Worm (Caenorhabditis elegans) whole organism, L4 larva: Measurements from ENCODE around the gene lido-2.

Experiments
- F10B5.3 ChIP-seq: sonication (generic microtip); optimal IDR thresholded peaks from 2 replicates; lab custom pipeline; 2016; ENCODE audit warnings: mild to moderate bottlenecking, missing genetic modification characterization, missing compliant biosample characterization
- F26F4.8 ChIP-seq: fragments of 200-800 bp; sonication (Bioruptor generic); conservative IDR thresholded peaks from 2 replicates; pipeline ENCODE4 v1.3.6; 2022; ENCODE audit warnings: missing genetic modification characterization, missing compliant biosample characterization
- F37D6.2 ChIP-seq: sonication (generic microtip); optimal IDR thresholded peaks from 2 replicates; lab custom pipeline; 2016; ENCODE audit warnings: mild to moderate bottlenecking, missing genetic modification characterization, missing compliant biosample characterization
- T20F7.1 ChIP-seq: fragments of 200-800 bp; sonication (Bioruptor generic); optimal IDR thresholded peaks from 2 replicates; lab custom pipeline; 2018; ENCODE audit warnings: mild to moderate bottlenecking, missing genetic modification characterization, missing compliant biosample characterization
- Y105C5A.15 ChIP-seq: fragments of 200-800 bp; sonication (Bioruptor generic); IDR thresholded peaks from 2 replicates; pipeline ENCODE4 v1.3.6; 2022; ENCODE audit warnings: missing genetic modification characterization, missing compliant biosample characterization
- Y5F2A.4 ChIP-seq: fragments of 200-800 bp; sonication (Bioruptor generic); optimal IDR thresholded peaks from 2 replicates; lab custom pipeline; 2018; ENCODE audit warnings: mild to moderate bottlenecking, missing genetic modification characterization, missing compliant biosample characterization
- Y75B8A.6 ChIP-seq: fragments of 200-800 bp; sonication (Bioruptor generic); IDR thresholded peaks from 2 replicates; pipeline ENCODE4 v1.3.6; 2022; ENCODE audit warnings: missing genetic modification reagents, missing genetic modification characterization, missing compliant biosample characterization
- ZK337.2 ChIP-seq: fragments of 200-800 bp; sonication (Bioruptor generic); IDR thresholded peaks from 2 replicates; pipeline ENCODE4 v1.3.6; 2022; ENCODE audit warnings: missing genetic modification reagents, missing genetic modification characterization, missing compliant biosample characterization
- ZK546.5 ChIP-seq, 2 experiments: sonication (generic microtip); optimal IDR thresholded peaks; 2 replicates each; lab custom pipeline; 2017; ENCODE audit warnings: missing biosample characterization in 2 of 2, missing genetic modification characterization in 2 of 2
- aha-1 ChIP-seq: fragments of 150-350 bp; peaks from one replicate; lab custom pipeline; 2014; ENCODE audit warnings: missing biosample characterization, missing genetic modification characterization
- aly-2 ChIP-seq: sonication (generic microtip); optimal IDR thresholded peaks from 2 replicates; lab custom pipeline; 2018; ENCODE audit warnings: missing biosample characterization, missing genetic modification characterization
- ama-1 ChIP-seq: fragments of 150-350 bp; optimal IDR thresholded peaks from 2 replicates; lab custom pipeline; 2014; ENCODE audit warnings: inconsistent platforms, mixed read lengths
- ceh-20 ChIP-seq: fragments of 200-800 bp; sonication (Bioruptor generic); IDR thresholded peaks from 2 replicates; pipeline ENCODE4 v1.3.6; 2022; ENCODE audit warnings: missing genetic modification reagents, missing genetic modification characterization, missing compliant biosample characterization
- ceh-44 ChIP-seq: fragments of 200-800 bp; sonication (Bioruptor generic); IDR thresholded peaks from 2 replicates; pipeline ENCODE4 v1.3.6; 2022; ENCODE audit warnings: missing genetic modification reagents, missing genetic modification characterization, missing compliant biosample characterization
- ces-1 ChIP-seq: fragments of 150-350 bp; sonication (generic microtip); optimal IDR thresholded peaks from 4 replicates; lab custom pipeline; 2014; ENCODE audit warnings: missing biosample characterization, missing genetic modification reagents, missing genetic modification characterization
- cey-2 ChIP-seq: sonication (generic microtip); optimal IDR thresholded peaks from 3 replicates; lab custom pipeline; 2017; ENCODE audit warnings: missing genetic modification characterization, mild to moderate bottlenecking, missing compliant biosample characterization, antibody characterized with exemption, borderline replicate concordance; ENCODE audit not compliant: insufficient read depth
- daf-12 ChIP-seq: fragments of 150-350 bp; optimal IDR thresholded peaks from 2 replicates; lab custom pipeline; 2014; ENCODE audit warnings: missing biosample characterization, missing genetic modification reagents, missing genetic modification characterization
- daf-16 ChIP-seq, 3 experiments: sonication (generic microtip); optimal IDR thresholded peaks; 2 replicates each; lab custom pipeline; 2016 to 2017; ENCODE audit warnings: missing genetic modification characterization in 3 of 3, missing genetic modification reagents in 3 of 3, mild to moderate bottlenecking in 2 of 3, missing compliant biosample characterization in 2 of 3, missing biosample characterization in 1 of 3, moderate library complexity in 1 of 3
- daf-19 ChIP-seq: fragments of 200-800 bp; sonication (Bioruptor generic); conservative IDR thresholded peaks from 2 replicates; pipeline ENCODE4 v1.3.6; 2022; ENCODE audit warnings: missing genetic modification characterization, missing compliant biosample characterization
- dmd-9 ChIP-seq: fragments of 200-800 bp; sonication (Bioruptor generic); IDR thresholded peaks from 2 replicates; pipeline ENCODE4 v1.3.6; 2022; ENCODE audit warnings: missing genetic modification reagents, missing genetic modification characterization, missing compliant biosample characterization
- dpl-1 ChIP-seq: fragments of 150-350 bp; optimal IDR thresholded peaks from 2 replicates; lab custom pipeline; 2014; ENCODE audit warnings: missing biosample characterization, missing genetic modification reagents, missing genetic modification characterization
- duxl-1 ChIP-seq: sonication (generic microtip); optimal IDR thresholded peaks from 2 replicates; lab custom pipeline; 2016; ENCODE audit warnings: mild to moderate bottlenecking, missing genetic modification characterization, moderate library complexity, missing compliant biosample characterization; ENCODE audit not compliant: poor library complexity
- dve-1 ChIP-seq: sonication (generic microtip); optimal IDR thresholded peaks from 2 replicates; lab custom pipeline; 2017; ENCODE audit warnings: antibody characterized with exemption, mild to moderate bottlenecking, missing genetic modification characterization, missing compliant biosample characterization; ENCODE audit not compliant: insufficient read depth
- gei-8 ChIP-seq: fragments of 200-800 bp; sonication (Bioruptor generic); optimal IDR thresholded peaks from 2 replicates; lab custom pipeline; 2018; ENCODE audit warnings: mild to moderate bottlenecking, missing genetic modification characterization, missing compliant biosample characterization
- hlh-11 ChIP-seq: fragments of 200-800 bp; sonication (Bioruptor generic); optimal IDR thresholded peaks from 2 replicates; lab custom pipeline; 2018; ENCODE audit warnings: mild to moderate bottlenecking, missing genetic modification characterization, missing compliant biosample characterization
- hlh-30 ChIP-seq: sonication (generic microtip); optimal IDR thresholded peaks from 2 replicates; lab custom pipeline; 2017; ENCODE audit warnings: antibody characterized with exemption, mild to moderate bottlenecking, missing genetic modification characterization, missing compliant biosample characterization; ENCODE audit not compliant: insufficient read depth
- jun-1 ChIP-seq: fragments of 150-350 bp; optimal IDR thresholded peaks from 2 replicates; lab custom pipeline; 2014; ENCODE audit warnings: missing biosample characterization, missing genetic modification reagents, missing genetic modification characterization
- lim-7 ChIP-seq: fragments of 200-800 bp; sonication (Bioruptor generic); IDR thresholded peaks from 2 replicates; pipeline ENCODE4 v1.3.6; 2022; ENCODE audit warnings: missing genetic modification characterization, missing compliant biosample characterization
- lin-1 ChIP-seq: fragments of 200-800 bp; sonication (Bioruptor generic); IDR thresholded peaks from 2 replicates; pipeline ENCODE4 v1.3.6; 2022; ENCODE audit warnings: missing genetic modification reagents, missing genetic modification characterization, missing compliant biosample characterization
- lir-3 ChIP-seq: sonication (generic microtip); optimal IDR thresholded peaks from 2 replicates; lab custom pipeline; 2016; ENCODE audit warnings: mild to moderate bottlenecking, missing genetic modification characterization, missing compliant biosample characterization
- madf-9 ChIP-seq: fragments of 200-800 bp; sonication (Bioruptor generic); conservative IDR thresholded peaks from 2 replicates; pipeline ENCODE4 v1.3.6; 2022; ENCODE audit warnings: missing genetic modification reagents, missing genetic modification characterization, missing compliant biosample characterization
- mdl-1 ChIP-seq, 2 experiments: fragments of 150-350 bp in 1 of 2; sonication (generic microtip) in 1 of 2; optimal IDR thresholded peaks; 2 replicates each; lab custom pipeline; 2014 to 2017; ENCODE audit warnings: missing biosample characterization in 2 of 2, missing genetic modification characterization in 2 of 2
- mdt-29 ChIP-seq: fragments of 200-800 bp; sonication (Bioruptor generic); IDR thresholded peaks from 2 replicates; pipeline ENCODE4 v1.3.6; 2022; ENCODE audit warnings: missing genetic modification reagents, missing genetic modification characterization, missing compliant biosample characterization
- mep-1 ChIP-seq: fragments of 150-350 bp; sonication (generic microtip); optimal IDR thresholded peaks from 3 replicates; lab custom pipeline; 2014; ENCODE audit warnings: missing biosample characterization, missing genetic modification characterization
- mxl-2 ChIP-seq: fragments of 200-800 bp; sonication (Bioruptor generic); conservative IDR thresholded peaks from 2 replicates; pipeline ENCODE4 v1.3.6; 2022; ENCODE audit warnings: missing genetic modification reagents, missing genetic modification characterization, missing compliant biosample characterization
- mxl-3 ChIP-seq: fragments of 200-800 bp; sonication (Bioruptor generic); optimal IDR thresholded peaks from 2 replicates; lab custom pipeline; 2018; ENCODE audit warnings: mild to moderate bottlenecking, missing genetic modification characterization, missing compliant biosample characterization
- nhr-28 ChIP-seq: fragments of 150-350 bp; optimal IDR thresholded peaks from 2 replicates; lab custom pipeline; 2014; ENCODE audit warnings: missing biosample characterization, missing genetic modification characterization
- nhr-42 ChIP-seq: fragments of 200-800 bp; sonication (Bioruptor generic); IDR thresholded peaks from 2 replicates; pipeline ENCODE4 v1.3.6; 2022; ENCODE audit warnings: missing genetic modification characterization, missing compliant biosample characterization
- nhr-48 ChIP-seq: sonication (generic microtip); optimal IDR thresholded peaks from 2 replicates; lab custom pipeline; 2016; ENCODE audit warnings: mild to moderate bottlenecking, missing genetic modification characterization, missing compliant biosample characterization
- nhr-77 ChIP-seq: fragments of 150-350 bp; optimal IDR thresholded peaks from 2 replicates; lab custom pipeline; 2014; ENCODE audit warnings: missing biosample characterization, missing genetic modification characterization
- pha-4 ChIP-seq, 2 experiments: fragments of 150-350 bp in 1 of 2; fragments of 200-800 bp in 1 of 2; sonication (Bioruptor generic) in 1 of 2; IDR thresholded peaks in 1 of 2; optimal IDR thresholded peaks in 1 of 2; 2 replicates each; pipeline versions ENCODE4 v1.3.6 to Lab custom; 2014 to 2022; ENCODE audit warnings: missing genetic modification characterization in 2 of 2, missing genetic modification reagents in 2 of 2, missing biosample characterization in 1 of 2, missing compliant biosample characterization in 1 of 2
- skn-1 ChIP-seq: fragments of 150-350 bp; optimal IDR thresholded peaks from 2 replicates; lab custom pipeline; 2014; ENCODE audit warnings: missing biosample characterization, missing genetic modification characterization
- spr-1 ChIP-seq: sonication (generic microtip); optimal IDR thresholded peaks from 2 replicates; lab custom pipeline; 2016; ENCODE audit warnings: mild to moderate bottlenecking, missing genetic modification characterization, missing compliant biosample characterization
- spr-3 ChIP-seq: fragments of 200-800 bp; sonication (Bioruptor generic); optimal IDR thresholded peaks from 2 replicates; lab custom pipeline; 2018; ENCODE audit warnings: mild to moderate bottlenecking, missing genetic modification characterization, missing compliant biosample characterization
- zip-2 ChIP-seq: fragments of 150-350 bp; optimal IDR thresholded peaks from 2 replicates; lab custom pipeline; 2014; ENCODE audit warnings: missing biosample characterization, missing genetic modification characterization
- ztf-11 ChIP-seq: fragments of 150-350 bp; optimal IDR thresholded peaks from 2 replicates; lab custom pipeline; 2014; ENCODE audit warnings: missing biosample characterization, missing genetic modification characterization

The lido-2 gene

ce11 chrX:17058340-17058739, 42.2 kb downstream of the lido-2 start (continued):
- TF ChIP-seq madf-9 (GFP tag; lab: Robert Waterston, UW) (no peak), T20F7.1 (GFP tag; lab: Kevin White, UChicago) (no peak), gei-8 (no peak), mdl-1 (tag; optimal IDR thresholded peaks at IDR 0.05; lab: Kevin White, UChicago) (peak in 1 of 2 experiments; percentile 65), hlh-30 (tag; lab: Kevin White, UChicago) (peak; percentile 89), hlh-11 (tag; lab: Kevin White, UChicago) (peak; percentile 68), aha-1 (tag; lab: Kevin White, UChicago) (no peak), lim-7 (GFP tag; lab: Robert Waterston, UW) (no peak), mep-1 (tag; lab: Kevin White, UChicago) (peak; percentile 14), ZK337.2 (GFP tag; lab: Robert Waterston, UW) (no peak), mdt-29 (GFP tag; lab: Robert Waterston, UW) (no peak), cey-2 (tag; lab: Kevin White, UChicago) (no peak)

- no peak for TF ChIP-seq T20F7.1 (GFP tag; lab: Kevin White, UChicago)
- no peak for TF ChIP-seq nhr-48
- TF ChIP-seq ceh-20: peak; percentile 53; the same call in 1 of the 2 replicates
- TF ChIP-seq ceh-44 (GFP tag; lab: Robert Waterston, UW): no peak
- TF ChIP-seq mxl-2 (GFP tag; lab: Robert Waterston, UW): no peak
- peak; percentile 37 for TF ChIP-seq dve-1 (tag; lab: Kevin White, UChicago)
- no peak for TF ChIP-seq ces-1 (GFP tag; lab: Kevin White, UChicago)
- TF ChIP-seq aly-2 (tag; lab: Kevin White, UChicago): no peak
- no peak for TF ChIP-seq F10B5.3 (tag; lab: Kevin White, UChicago)
- TF ChIP-seq F37D6.2 (tag; lab: Kevin White, UChicago): no peak
- no peak for TF ChIP-seq Y75B8A.6 (GFP tag; lab: Robert Waterston, UW)
- TF ChIP-seq daf-19 (GFP tag; lab: Robert Waterston, UW): no peak
- TF ChIP-seq nhr-77 (tag; lab: Kevin White, UChicago): peak; percentile 11
- no peak for TF ChIP-seq ama-1 (lab: Kevin White, UChicago)
- TF ChIP-seq ztf-11 (tag; lab: Kevin White, UChicago): no peak
- no peak for TF ChIP-seq zip-2 (tag; lab: Kevin White, UChicago)
- no peak for TF ChIP-seq ZK546.5 (tag; optimal IDR thresholded peaks at IDR 0.05; lab: Kevin White, UChicago)
- TF ChIP-seq skn-1 (tag; lab: Kevin White, UChicago): no peak
- TF ChIP-seq daf-16 (GFP tag; optimal IDR thresholded peaks at IDR 0.05; lab: Kevin White, UChicago): no peak
- peak; percentile 74 for TF ChIP-seq daf-16 (tag; optimal IDR thresholded peaks at IDR 0.05; lab: Kevin White, UChicago)
- TF ChIP-seq duxl-1 (tag; lab: Kevin White, UChicago): no peak
- TF ChIP-seq lir-3 (tag; lab: Kevin White, UChicago): no peak
- TF ChIP-seq F26F4.8: no peak
- TF ChIP-seq dpl-1 (GFP tag; lab: Kevin White, UChicago): no peak
- peak; percentile 60 for TF ChIP-seq nhr-28 (tag; lab: Kevin White, UChicago)
- TF ChIP-seq lin-1 (GFP tag; lab: Robert Waterston, UW): no peak
- no peak for TF ChIP-seq dmd-9 (GFP tag; lab: Robert Waterston, UW)
- peak; percentile 47 for TF ChIP-seq hlh-30 (tag; lab: Kevin White, UChicago)
- TF ChIP-seq spr-3 (GFP tag; lab: Kevin White, UChicago): no peak
- TF ChIP-seq jun-1 (tag; lab: Kevin White, UChicago): no peak
- no peak for TF ChIP-seq Y5F2A.4 (GFP tag; lab: Kevin White, UChicago)
- no peak for TF ChIP-seq nhr-42
- TF ChIP-seq pha-4 (GFP tag; IDR thresholded peaks at IDR 0.05; lab: Robert Waterston, UW): no peak
- no peak for TF ChIP-seq pha-4 (tag; optimal IDR thresholded peaks at IDR 0.05; lab: Kevin White, UChicago)
- TF ChIP-seq Y105C5A.15 (GFP tag; lab: Robert Waterston, UW): no peak
- no peak for TF ChIP-seq lim-7 (GFP tag; lab: Robert Waterston, UW)
- TF ChIP-seq mxl-3: no peak
- no peak for TF ChIP-seq daf-12 (tag; lab: Kevin White, UChicago)
- no peak for TF ChIP-seq spr-1 (tag; lab: Kevin White, UChicago)
Observed at ce11 chrX:17055836-17056783, 44.4 kb downstream of the lido-2 start.
